Fruit fly (Drosophila melanogaster): ENCODE data around the gene Pvf3.

DNA sequence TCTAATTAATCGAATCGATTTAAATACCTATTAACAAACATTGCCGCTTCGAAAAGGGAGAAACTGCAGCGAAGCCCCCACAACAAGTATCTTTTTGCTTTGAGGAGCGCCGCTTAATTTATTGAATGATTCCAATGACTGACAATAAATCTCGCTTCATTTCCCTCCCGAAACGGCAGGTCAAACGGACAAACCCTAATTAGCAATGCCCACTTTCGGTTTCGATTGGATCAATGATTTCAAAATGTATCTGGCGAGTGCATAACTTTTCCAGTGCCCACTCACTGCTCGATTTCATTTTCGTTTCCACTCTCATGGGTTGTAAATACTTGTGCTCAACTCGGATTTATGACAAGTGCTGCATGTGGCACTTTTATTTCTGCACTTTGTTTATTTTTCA is 34.6 kb downstream of the Pvf3 start:
- no peak for TF ChIP-seq ttk (optimal IDR thresholded peaks at IDR 0.05)
- no peak for TF ChIP-seq psq (optimal IDR thresholded peaks at IDR 0.05)
